Worm (Caenorhabditis elegans): ENCODE data around the gene Y71H2B.8.

The Y71H2B.8 gene

ce11 chrIII:2578993-2579392 lies at the start of gene Y71H2B.8:
Y71H2B.8 (plus strand) TSS chrIII:2579293.
- TF ChIP-seq unc-55 (GFP tag; optimal IDR thresholded peaks at IDR 0.05) (no peak), sem-4 (tag; optimal IDR thresholded peaks at IDR 0.05) (no peak), lin-39 (tag; optimal IDR thresholded peaks at IDR 0.05) (no peak), egl-27 (tag; optimal IDR thresholded peaks at IDR 0.05) (no peak), peb-1 (tag; optimal IDR thresholded peaks at IDR 0.05) (no peak), nhr-129 (tag; optimal IDR thresholded peaks at IDR 0.05) (no peak), F13H6.1 (tag; optimal IDR thresholded peaks at IDR 0.05) (no peak), unc-62 (GFP tag; optimal IDR thresholded peaks at IDR 0.05) (no peak), nhr-10 (tag; optimal IDR thresholded peaks at IDR 0.05) (no peak), lin-11 (tag; optimal IDR thresholded peaks at IDR 0.05) (no peak), lsy-2 (tag; optimal IDR thresholded peaks at IDR 0.05) (no peak), ztf-1 (GFP tag; conservative IDR thresholded peaks at IDR 0.05) (no peak)

DNA sequence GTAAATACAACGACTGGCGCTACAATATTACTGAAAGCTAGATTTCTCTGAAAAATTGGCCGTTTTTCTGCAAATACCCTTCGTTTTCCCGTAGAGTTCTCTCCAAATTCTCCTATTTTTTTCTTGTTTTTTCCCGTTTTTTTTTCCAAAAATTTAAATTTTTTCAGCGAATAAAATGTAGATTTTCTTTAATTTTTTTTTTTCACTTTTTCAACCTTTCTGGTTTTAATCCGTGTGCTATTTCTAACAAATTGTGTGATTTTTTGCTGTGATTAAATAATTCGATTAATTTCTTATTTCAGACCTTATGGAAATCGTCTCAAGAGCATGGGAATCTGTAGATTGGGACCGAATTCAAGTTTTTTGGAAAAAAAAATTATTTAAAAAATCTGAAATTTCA lies 48.8 kb upstream of the Y71H2B.8 start, which contains the start of gene cone-1:
Gene cone-1 (plus strand): TSS at position 301 of the 400 bp plus-strand sequence.
- no peak for TF ChIP-seq lsy-2 (tag; optimal IDR thresholded peaks at IDR 0.05)
- TF ChIP-seq lin-11 (tag; optimal IDR thresholded peaks at IDR 0.05) = no peak
- no peak for TF ChIP-seq crh-2 (tag; optimal IDR thresholded peaks at IDR 0.05)
- TF ChIP-seq nhr-12 (tag; optimal IDR thresholded peaks at IDR 0.05) = no peak
- no peak for TF ChIP-seq R02D3.7 (tag; optimal IDR thresholded peaks at IDR 0.05)
- TF ChIP-seq egl-27 (tag; optimal IDR thresholded peaks at IDR 0.05) = no peak
- no peak for TF ChIP-seq sem-4 (tag; optimal IDR thresholded peaks at IDR 0.05)
- no peak for TF ChIP-seq ztf-4 (tag; optimal IDR thresholded peaks at IDR 0.05)

ce11 chrIII:2532716-2533115 lies 46.4 kb upstream of the Y71H2B.8 start:
- TF ChIP-seq nhr-11 (tag; optimal IDR thresholded peaks at IDR 0.05) (no peak), nhr-237 (tag; optimal IDR thresholded peaks at IDR 0.05) (no peak), zag-1 (tag; optimal IDR thresholded peaks at IDR 0.05) (peak; percentile 69), ztf-1 (GFP tag; conservative IDR thresholded peaks at IDR 0.05) (no peak), lin-39 (tag; optimal IDR thresholded peaks at IDR 0.05) (no peak), ceh-16 (tag; optimal IDR thresholded peaks at IDR 0.05) (no peak), mab-5 (tag; optimal IDR thresholded peaks at IDR 0.05) (peak; percentile 54), lin-13 (GFP tag; optimal IDR thresholded peaks at IDR 0.05) (peak; percentile 48), nhr-21 (tag; optimal IDR thresholded peaks at IDR 0.05) (no peak), elt-3 (tag; optimal IDR thresholded peaks at IDR 0.05) (no peak), F13H6.1 (tag; optimal IDR thresholded peaks at IDR 0.05) (no peak), fos-1 (tag; optimal IDR thresholded peaks at IDR 0.05) (no peak), nhr-77 (tag; optimal IDR thresholded peaks at IDR 0.05) (no peak), lin-11 (tag; optimal IDR thresholded peaks at IDR 0.05) (peak; percentile 73), lsy-2 (tag; optimal IDR thresholded peaks at IDR 0.05) (peak in 1 of 2 experiments; percentile 54), C34F6.9 (tag; optimal IDR thresholded peaks at IDR 0.05) (peak; percentile 87), mdl-1 (tag; optimal IDR thresholded peaks at IDR 0.05) (peak in 1 of 2 experiments; percentile 41), crh-2 (tag; optimal IDR thresholded peaks at IDR 0.05) (peak; percentile 43), peb-1 (tag; optimal IDR thresholded peaks at IDR 0.05) (no peak), unc-62 (GFP tag; optimal IDR thresholded peaks at IDR 0.05) (no peak), nhr-129 (tag; optimal IDR thresholded peaks at IDR 0.05) (peak; percentile 61), unc-55 (GFP tag; optimal IDR thresholded peaks at IDR 0.05) (peak; percentile 56)

- TF ChIP-seq C34F6.9 (tag; optimal IDR thresholded peaks at IDR 0.05) (peak; percentile 73), lin-13 (GFP tag; optimal IDR thresholded peaks at IDR 0.05) (peak; percentile 18), nhr-77 (tag; optimal IDR thresholded peaks at IDR 0.05) (no peak), nhr-129 (tag; optimal IDR thresholded peaks at IDR 0.05) (peak; percentile 6), nhr-21 (tag; optimal IDR thresholded peaks at IDR 0.05) (no peak), F13H6.1 (tag; optimal IDR thresholded peaks at IDR 0.05) (peak; percentile 11), nhr-237 (tag; optimal IDR thresholded peaks at IDR 0.05) (no peak), lsy-2 (tag; optimal IDR thresholded peaks at IDR 0.05) (peak in 1 of 2 experiments; percentile 54), lin-11 (tag; optimal IDR thresholded peaks at IDR 0.05) (peak; percentile 10), crh-2 (tag; optimal IDR thresholded peaks at IDR 0.05) (peak; percentile 47), mab-5 (tag; optimal IDR thresholded peaks at IDR 0.05) (peak; percentile 23), nhr-11 (tag; optimal IDR thresholded peaks at IDR 0.05) (no peak), ztf-11 (tag; optimal IDR thresholded peaks at IDR 0.05) (no peak), Y55F3AM.14 (GFP tag; optimal IDR thresholded peaks at IDR 0.05) (no peak), zag-1 (tag; optimal IDR thresholded peaks at IDR 0.05) (peak; percentile 72), mdl-1 (tag; optimal IDR thresholded peaks at IDR 0.05) (peak in 1 of 2 experiments; percentile 8), unc-55 (GFP tag; optimal IDR thresholded peaks at IDR 0.05) (peak; percentile 78)
Measured at ce11 chrIII:2535122-2535521, 44.0 kb upstream of the Y71H2B.8 start.

- TF ChIP-seq alr-1 (tag; optimal IDR thresholded peaks at IDR 0.05) = no peak
- TF ChIP-seq nhr-25 (tag; optimal IDR thresholded peaks at IDR 0.05) = no peak
- TF ChIP-seq nhr-77 (tag; optimal IDR thresholded peaks at IDR 0.05) = no peak
- no peak for TF ChIP-seq mdl-1 (tag; optimal IDR thresholded peaks at IDR 0.05)
- no peak for TF ChIP-seq mbf-1 (tag; optimal IDR thresholded peaks at IDR 0.05)
- no peak for TF ChIP-seq lin-39 (tag; optimal IDR thresholded peaks at IDR 0.05)
- no peak for TF ChIP-seq dmd-4 (tag; optimal IDR thresholded peaks at IDR 0.05)
- TF ChIP-seq nhr-129 (tag; optimal IDR thresholded peaks at IDR 0.05) = no peak
- no peak for TF ChIP-seq ceh-82 (tag; optimal IDR thresholded peaks at IDR 0.05)
- TF ChIP-seq elt-3 (tag; optimal IDR thresholded peaks at IDR 0.05) = no peak
- TF ChIP-seq sma-3 (GFP tag; optimal IDR thresholded peaks at IDR 0.05) = no peak
- no peak for TF ChIP-seq zag-1 (tag; optimal IDR thresholded peaks at IDR 0.05)
- no peak for TF ChIP-seq unc-62 (GFP tag; optimal IDR thresholded peaks at IDR 0.05)
- TF ChIP-seq nhr-23 (tag; optimal IDR thresholded peaks at IDR 0.05) = no peak
- TF ChIP-seq nhr-12 (tag; optimal IDR thresholded peaks at IDR 0.05) = no peak
- no peak for TF ChIP-seq R02D3.7 (tag; optimal IDR thresholded peaks at IDR 0.05)
- TF ChIP-seq snpc-4 (tag; optimal IDR thresholded peaks at IDR 0.05) = no peak
Measured at ce11 chrIII:2540520-2540919, 38.6 kb upstream of the Y71H2B.8 start.
